Worm (Caenorhabditis elegans): ENCODE measurements around the gene F22B3.10.
"Not testable (repeated sequence)": the region's sequence is repeated elsewhere in the genome, so short reads cannot be mapped to it uniquely, and the experiment has no call there.

F22B3.10 gene

ce11 chrIV:11401482-11401881 lies 13.3 kb downstream of the F22B3.10 start:
- TF ChIP-seq lin-39 (tag; optimal IDR thresholded peaks at IDR 0.05): no peak
- TF ChIP-seq C34F6.9 (tag; optimal IDR thresholded peaks at IDR 0.05): no peak
- no peak for TF ChIP-seq nhr-21 (tag; optimal IDR thresholded peaks at IDR 0.05)
- TF ChIP-seq nhr-11 (tag; optimal IDR thresholded peaks at IDR 0.05): no peak
- TF ChIP-seq lin-11 (tag; optimal IDR thresholded peaks at IDR 0.05): no peak

ce11 chrIV:11398267-11398825 lies 16.5 kb downstream of the F22B3.10 start, which contains the start of gene dsl-6:
dsl-6 (minus strand) TSS chrIV:11398317.
- not testable (repeated sequence) for TF ChIP-seq unc-55 (GFP tag; optimal IDR thresholded peaks at IDR 0.05); mdl-1 (tag; optimal IDR thresholded peaks at IDR 0.05); Y55F3AM.14 (GFP tag; optimal IDR thresholded peaks at IDR 0.05)

- no peak for TF ChIP-seq nhr-237 (tag; optimal IDR thresholded peaks at IDR 0.05)
- no peak for TF ChIP-seq mbf-1 (tag; optimal IDR thresholded peaks at IDR 0.05)
- no peak for TF ChIP-seq lsy-2 (tag; optimal IDR thresholded peaks at IDR 0.05)
- TF ChIP-seq nhr-12 (tag; optimal IDR thresholded peaks at IDR 0.05): no peak
- no peak for TF ChIP-seq ztf-1 (GFP tag; conservative IDR thresholded peaks at IDR 0.05)
- TF ChIP-seq Y55F3AM.14 (GFP tag; optimal IDR thresholded peaks at IDR 0.05): no peak
- TF ChIP-seq lin-39 (tag; optimal IDR thresholded peaks at IDR 0.05): no peak
Observed at ce11 chrIV:11394243-11394642, 20.6 kb downstream of the F22B3.10 start, which contains the start of gene tag-89. tag-89 (plus strand) TSS chrIV:11394543.

- TF ChIP-seq snpc-4 (tag; optimal IDR thresholded peaks at IDR 0.05): no peak
- TF ChIP-seq ZK546.5 (tag; optimal IDR thresholded peaks at IDR 0.05): no peak
- TF ChIP-seq nhr-237 (tag; optimal IDR thresholded peaks at IDR 0.05): no peak
- TF ChIP-seq lsy-2 (tag; optimal IDR thresholded peaks at IDR 0.05): peak in 1 of 2 experiments; percentile 29
- no peak for TF ChIP-seq peb-1 (tag; optimal IDR thresholded peaks at IDR 0.05)
- peak; percentile 9 for TF ChIP-seq dmd-4 (tag; optimal IDR thresholded peaks at IDR 0.05)
- peak; percentile 20 for TF ChIP-seq crh-2 (tag; optimal IDR thresholded peaks at IDR 0.05)
- TF ChIP-seq ceh-82 (tag; optimal IDR thresholded peaks at IDR 0.05): no peak
- TF ChIP-seq nhr-21 (tag; optimal IDR thresholded peaks at IDR 0.05): peak; percentile 46
- no peak for TF ChIP-seq nhr-12 (tag; optimal IDR thresholded peaks at IDR 0.05)
- TF ChIP-seq sma-9 (GFP tag; optimal IDR thresholded peaks at IDR 0.05): peak; percentile 29
- TF ChIP-seq sma-9 (tag; optimal IDR thresholded peaks at IDR 0.05): no peak
- no peak for TF ChIP-seq mab-5 (tag; optimal IDR thresholded peaks at IDR 0.05)
- TF ChIP-seq egl-27 (tag; optimal IDR thresholded peaks at IDR 0.05): no peak
- TF ChIP-seq mbf-1 (tag; optimal IDR thresholded peaks at IDR 0.05): no peak
- TF ChIP-seq skn-1 (tag; optimal IDR thresholded peaks at IDR 0.05): no peak
Observed at ce11 chrIV:11388684-11389083, 26.1 kb downstream of the F22B3.10 start.

- TF ChIP-seq aly-2 (tag; optimal IDR thresholded peaks at IDR 0.05) (no peak), elt-3 (tag; optimal IDR thresholded peaks at IDR 0.05) (no peak), ztf-11 (tag; optimal IDR thresholded peaks at IDR 0.05) (no peak), skn-1 (tag; optimal IDR thresholded peaks at IDR 0.05) (no peak), egl-27 (tag; optimal IDR thresholded peaks at IDR 0.05) (no peak), gmeb-1 (tag; optimal IDR thresholded peaks at IDR 0.05) (no peak), lin-39 (tag; optimal IDR thresholded peaks at IDR 0.05) (no peak), sem-4 (tag; optimal IDR thresholded peaks at IDR 0.05) (no peak), ceh-16 (tag; optimal IDR thresholded peaks at IDR 0.05) (no peak), nhr-21 (tag; optimal IDR thresholded peaks at IDR 0.05) (no peak), dmd-4 (tag; optimal IDR thresholded peaks at IDR 0.05) (no peak), fos-1 (tag; optimal IDR thresholded peaks at IDR 0.05) (no peak)
Observed at ce11 chrIV:11379254-11379653, 35.6 kb downstream of the F22B3.10 start, which contains the start of gene fbxb-76. fbxb-76 (minus strand) TSS chrIV:11379354.

DNA sequence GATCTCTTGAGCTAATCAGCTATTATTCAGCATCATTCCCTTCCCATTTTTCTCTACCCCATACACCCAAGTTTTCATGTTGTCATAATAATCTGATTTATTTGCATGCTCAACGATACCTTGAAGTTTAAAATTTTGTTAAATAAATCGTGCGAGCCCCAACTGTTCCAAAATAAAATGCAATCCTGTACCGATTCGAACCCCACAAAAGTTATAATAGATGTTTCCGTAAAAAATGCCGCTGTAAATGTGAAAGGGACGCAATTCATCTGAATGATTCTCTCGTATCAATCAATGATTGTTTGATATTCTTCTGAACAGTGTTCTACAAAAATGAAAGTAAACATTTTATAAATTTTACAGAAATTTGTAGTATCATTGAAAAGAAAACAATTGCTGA lies 37.4 kb downstream of the F22B3.10 start:
- TF ChIP-seq nhr-12 (tag; optimal IDR thresholded peaks at IDR 0.05) (no peak), elt-3 (tag; optimal IDR thresholded peaks at IDR 0.05) (no peak), ztf-11 (tag; optimal IDR thresholded peaks at IDR 0.05) (no peak), unc-39 (tag; optimal IDR thresholded peaks at IDR 0.05) (no peak), F13H6.1 (tag; optimal IDR thresholded peaks at IDR 0.05) (no peak), nhr-25 (tag; optimal IDR thresholded peaks at IDR 0.05) (no peak), mdl-1 (tag; optimal IDR thresholded peaks at IDR 0.05) (no peak), lsy-2 (tag; optimal IDR thresholded peaks at IDR 0.05) (no peak)
